Worm (Caenorhabditis elegans) whole organism, young adult: ENCODE measurements around the gene Y116A8C.37.

Experiments
- B0035.1 ChIP-seq: sonication (generic microtip); optimal IDR thresholded peaks from 2 replicates; lab custom pipeline; 2016; ENCODE audit warnings: missing genetic modification characterization, mild to moderate bottlenecking, missing compliant biosample characterization, missing genotype, missing genetic modification reagents
- B0336.3 ChIP-seq: fragments of 200-800 bp; sonication (Bioruptor generic); IDR thresholded peaks from 2 replicates; pipeline ENCODE4 v1.3.6; 2022; ENCODE audit warnings: missing genetic modification characterization, missing compliant biosample characterization
- D2030.7 ChIP-seq: fragments of 200-800 bp; sonication (Bioruptor generic); IDR thresholded peaks from 2 replicates; pipeline ENCODE4 v1.3.6; 2022; ENCODE audit warnings: missing genetic modification reagents, missing genetic modification characterization, missing compliant biosample characterization
- F10E7.11 ChIP-seq: sonication (generic microtip); optimal IDR thresholded peaks from 2 replicates; lab custom pipeline; 2017; ENCODE audit warnings: mild to moderate bottlenecking, missing genetic modification characterization, moderate library complexity, missing compliant biosample characterization
- F23B12.7 ChIP-seq: sonication (generic microtip); optimal IDR thresholded peaks from 2 replicates; lab custom pipeline; 2017; ENCODE audit warnings: missing genetic modification characterization, mild to moderate bottlenecking, missing compliant biosample characterization, antibody characterized with exemption, moderate library complexity; ENCODE audit not compliant: insufficient read depth
- F39B2.1 ChIP-seq: fragments of 200-800 bp; sonication (Bioruptor generic); IDR thresholded peaks from 2 replicates; pipeline ENCODE4 v1.3.6; 2022; ENCODE audit warnings: missing genetic modification reagents, missing genetic modification characterization, missing compliant biosample characterization
- F49E8.2 ChIP-seq: sonication (generic microtip); optimal IDR thresholded peaks from 3 replicates; lab custom pipeline; 2017; ENCODE audit warnings: missing genetic modification characterization, mild to moderate bottlenecking, missing compliant biosample characterization, antibody characterized with exemption, moderate library complexity; ENCODE audit not compliant: insufficient read depth
- F57A8.1 ChIP-seq: fragments of 200-800 bp; sonication (Bioruptor generic); optimal IDR thresholded peaks from 2 replicates; lab custom pipeline; 2018; ENCODE audit warnings: mild to moderate bottlenecking, missing genetic modification characterization, moderate library complexity, missing compliant biosample characterization
- F57C9.4 ChIP-seq: sonication (generic microtip); optimal IDR thresholded peaks from 2 replicates; lab custom pipeline; 2017; ENCODE audit warnings: mild to moderate bottlenecking, missing genetic modification characterization, missing compliant biosample characterization
- K11D2.4 ChIP-seq: fragments of 200-800 bp; sonication (Bioruptor generic); IDR thresholded peaks from 2 replicates; pipeline ENCODE4 v1.3.6; 2022; ENCODE audit warnings: missing genetic modification reagents, missing genetic modification characterization, missing compliant biosample characterization
- Y53F4B.3 ChIP-seq: fragments of 200-800 bp; sonication (Bioruptor generic); IDR thresholded peaks from 2 replicates; pipeline ENCODE4 v1.3.6; 2022; ENCODE audit warnings: missing genetic modification reagents, missing genetic modification characterization, missing compliant biosample characterization
- Y56A3A.18 ChIP-seq: fragments of 200-800 bp; sonication (Bioruptor generic); IDR thresholded peaks from 2 replicates; pipeline ENCODE4 v1.3.6; 2022; ENCODE audit warnings: missing genetic modification reagents, missing genetic modification characterization, missing compliant biosample characterization
- Y95B8A.8 ChIP-seq: fragments of 200-800 bp; sonication (Bioruptor generic); IDR thresholded peaks from 2 replicates; pipeline ENCODE4 v1.3.6; 2022; ENCODE audit warnings: missing genetic modification reagents, missing genetic modification characterization, missing compliant biosample characterization
- aptf-3 ChIP-seq: fragments of 200-800 bp; sonication (Bioruptor generic); IDR thresholded peaks from 2 replicates; pipeline ENCODE4 v1.3.6; 2022; ENCODE audit warnings: missing genetic modification characterization, missing compliant biosample characterization
- atf-7 ChIP-seq: sonication (generic microtip); optimal IDR thresholded peaks from 2 replicates; lab custom pipeline; 2017; ENCODE audit warnings: mild to moderate bottlenecking, missing genetic modification characterization, missing compliant biosample characterization
- attf-6 ChIP-seq: fragments of 200-800 bp; sonication (Bioruptor generic); IDR thresholded peaks from 2 replicates; pipeline ENCODE4 v1.3.6; 2022; ENCODE audit warnings: missing genetic modification reagents, missing genetic modification characterization, missing compliant biosample characterization
- bed-2 ChIP-seq: fragments of 200-800 bp; sonication (Bioruptor generic); IDR thresholded peaks from 2 replicates; pipeline ENCODE4 v1.3.6; 2022; ENCODE audit warnings: missing genetic modification reagents, missing genetic modification characterization, missing compliant biosample characterization
- cebp-1 ChIP-seq, 2 experiments: fragments of 200-800 bp in 1 of 2; sonication (Bioruptor generic) in 1 of 2; sonication (generic microtip) in 1 of 2; IDR thresholded peaks in 1 of 2; optimal IDR thresholded peaks in 1 of 2; 2 replicates each; pipeline versions ENCODE4 v1.3.6 to Lab custom; 2017 to 2022; ENCODE audit warnings: missing compliant biosample characterization in 2 of 2, missing genetic modification characterization in 2 of 2, mild to moderate bottlenecking in 1 of 2, missing genetic modification reagents in 1 of 2, moderate library complexity in 1 of 2
- cebp-2 ChIP-seq: fragments of 200-800 bp; sonication (Bioruptor generic); IDR thresholded peaks from 2 replicates; pipeline ENCODE4 v1.3.6; 2022; ENCODE audit warnings: missing genetic modification characterization, missing compliant biosample characterization
- ceh-40 ChIP-seq: fragments of 200-800 bp; sonication (Bioruptor generic); IDR thresholded peaks from 2 replicates; pipeline ENCODE4 v1.3.6; 2022; ENCODE audit warnings: missing genetic modification characterization, missing compliant biosample characterization
- chd-7 ChIP-seq: sonication (generic microtip); optimal IDR thresholded peaks from 2 replicates; lab custom pipeline; 2016; ENCODE audit warnings: mild to moderate bottlenecking, missing genetic modification characterization, moderate library complexity, missing compliant biosample characterization
- dox-1 ChIP-seq: fragments of 200-800 bp; sonication (Bioruptor generic); IDR thresholded peaks from 2 replicates; pipeline ENCODE4 v1.3.6; 2022; ENCODE audit warnings: missing genetic modification reagents, missing genetic modification characterization, missing compliant biosample characterization
- dpff-1 ChIP-seq: sonication (generic microtip); optimal IDR thresholded peaks from 2 replicates; lab custom pipeline; 2017; ENCODE audit warnings: mild to moderate bottlenecking, missing genetic modification characterization, missing compliant biosample characterization
- ekl-4 ChIP-seq: fragments of 200-800 bp; sonication (Bioruptor generic); IDR thresholded peaks from 2 replicates; pipeline ENCODE4 v1.3.6; 2022; ENCODE audit warnings: missing genetic modification reagents, missing genetic modification characterization, missing compliant biosample characterization
- gei-17 ChIP-seq: fragments of 200-800 bp; sonication (Bioruptor generic); optimal IDR thresholded peaks from 2 replicates; lab custom pipeline; 2018; ENCODE audit warnings: mild to moderate bottlenecking, missing genetic modification characterization, missing compliant biosample characterization
- hlh-12 ChIP-seq: sonication (generic microtip); optimal IDR thresholded peaks from 2 replicates; lab custom pipeline; 2016; ENCODE audit warnings: missing genetic modification characterization, missing compliant biosample characterization
- hmg-1.2 ChIP-seq: fragments of 200-800 bp; sonication (Bioruptor generic); IDR thresholded peaks from 2 replicates; pipeline ENCODE4 v1.3.6; 2022; ENCODE audit warnings: missing genetic modification reagents, missing genetic modification characterization, missing compliant biosample characterization
- hmg-20 ChIP-seq: fragments of 200-800 bp; sonication (Bioruptor generic); IDR thresholded peaks from 2 replicates; pipeline ENCODE4 v1.3.6; 2022; ENCODE audit warnings: missing genetic modification reagents, missing genetic modification characterization, missing compliant biosample characterization
- lin-35 ChIP-seq, 3 experiments: fragments of 150-350 bp in 2 of 3; sonication (generic microtip) in 1 of 3; optimal IDR thresholded peaks; 2 replicates each; lab custom pipeline; 2014 to 2018; ENCODE audit warnings: missing biosample characterization in 3 of 3, missing genetic modification characterization in 3 of 3, missing genetic modification reagents in 3 of 3
- lsy-27 ChIP-seq: sonication (generic microtip); optimal IDR thresholded peaks from 2 replicates; lab custom pipeline; 2017; ENCODE audit warnings: missing genetic modification characterization, mild to moderate bottlenecking, missing compliant biosample characterization, antibody characterized with exemption, missing genotype, borderline replicate concordance; ENCODE audit not compliant: insufficient read depth
- madf-3 ChIP-seq: fragments of 200-800 bp; sonication (Bioruptor generic); IDR thresholded peaks from 2 replicates; pipeline ENCODE4 v1.3.6; 2022; ENCODE audit warnings: missing genetic modification reagents, missing genetic modification characterization, missing compliant biosample characterization
- mel-28 ChIP-seq: sonication (generic microtip); optimal IDR thresholded peaks from 2 replicates; lab custom pipeline; 2016; ENCODE audit warnings: borderline replicate concordance, mild to moderate bottlenecking, missing genetic modification characterization, missing compliant biosample characterization
- mes-4 ChIP-seq: sonication (generic microtip); optimal IDR thresholded peaks from 2 replicates; lab custom pipeline; 2016; ENCODE audit warnings: missing genotype, missing genetic modification characterization, missing compliant biosample characterization
- mxl-1 ChIP-seq: sonication (generic microtip); optimal IDR thresholded peaks from 2 replicates; lab custom pipeline; 2016; ENCODE audit warnings: missing genetic modification characterization, missing compliant biosample characterization
- nfya-1 ChIP-seq: sonication (generic microtip); optimal IDR thresholded peaks from 2 replicates; lab custom pipeline; 2017; ENCODE audit warnings: antibody characterized with exemption, missing compliant biosample characterization, missing genetic modification characterization, borderline replicate concordance; ENCODE audit not compliant: insufficient read depth
- nfya-2 ChIP-seq: fragments of 200-800 bp; sonication (Bioruptor generic); IDR thresholded peaks from 2 replicates; pipeline ENCODE4 v1.3.6; 2022; ENCODE audit warnings: missing genetic modification reagents, missing genetic modification characterization, missing compliant biosample characterization
- nhr-179 ChIP-seq: sonication (generic microtip); optimal IDR thresholded peaks from 2 replicates; lab custom pipeline; 2016; ENCODE audit warnings: mild to moderate bottlenecking, missing genetic modification characterization, missing compliant biosample characterization
- nhr-90 ChIP-seq: sonication (generic microtip); optimal IDR thresholded peaks from 2 replicates; lab custom pipeline; 2016; ENCODE audit warnings: missing genotype, mild to moderate bottlenecking, missing genetic modification characterization, missing compliant biosample characterization
- repo-1 ChIP-seq: sonication (generic microtip); optimal IDR thresholded peaks from 2 replicates; lab custom pipeline; 2017; ENCODE audit warnings: mild to moderate bottlenecking, missing genetic modification characterization, missing compliant biosample characterization
- rpc-1 ChIP-seq, 2 experiments: fragments of 150-350 bp in 1 of 2; sonication (generic microtip) in 1 of 2; optimal IDR thresholded peaks; 2 replicates each; lab custom pipeline; 2014 to 2018; ENCODE audit warnings: missing biosample characterization in 1 of 2, missing genetic modification characterization in 1 of 2, missing genetic modification reagents in 1 of 2, missing genotype in 1 of 2
- sea-2 ChIP-seq: fragments of 200-800 bp; sonication (Bioruptor generic); IDR thresholded peaks from 2 replicates; pipeline ENCODE4 v1.3.6; 2022; ENCODE audit warnings: missing genetic modification characterization, missing compliant biosample characterization
- snpc-1.3 ChIP-seq: sonication (generic microtip); optimal IDR thresholded peaks from 2 replicates; lab custom pipeline; 2017; ENCODE audit warnings: missing genetic modification characterization, mild to moderate bottlenecking, missing compliant biosample characterization, antibody characterized with exemption, moderate library complexity, missing genotype, missing genetic modification reagents; ENCODE audit not compliant: insufficient read depth
- snpc-4 ChIP-seq, 5 experiments: fragments of 150-350 bp in 1 of 5; sonication (generic microtip) in 4 of 5; optimal IDR thresholded peaks; 2 replicates each; lab custom pipeline; 2014 to 2018; ENCODE audit warnings: missing genetic modification characterization in 5 of 5, missing biosample characterization in 3 of 5, antibody characterized with exemption in 2 of 5, mild to moderate bottlenecking in 2 of 5, missing compliant biosample characterization in 2 of 5, missing genotype in 2 of 5, moderate library complexity in 2 of 5, missing genetic modification reagents in 1 of 5
- zfh-2 ChIP-seq: fragments of 200-800 bp; sonication (Bioruptor generic); conservative IDR thresholded peaks from 2 replicates; pipeline ENCODE4 v1.3.6; 2022; ENCODE audit warnings: missing genetic modification reagents, missing genetic modification characterization, missing compliant biosample characterization
- ztf-18 ChIP-seq: sonication (generic microtip); optimal IDR thresholded peaks from 2 replicates; lab custom pipeline; 2016; ENCODE audit warnings: missing genotype, mild to moderate bottlenecking, missing genetic modification characterization, missing compliant biosample characterization
- ztf-3 ChIP-seq: fragments of 200-800 bp; sonication (Bioruptor generic); optimal IDR thresholded peaks from 2 replicates; lab custom pipeline; 2018; ENCODE audit warnings: mild to moderate bottlenecking, missing genetic modification characterization, missing compliant biosample characterization
- ztf-6 ChIP-seq: fragments of 200-800 bp; sonication (Bioruptor generic); IDR thresholded peaks from 2 replicates; pipeline ENCODE4 v1.3.6; 2022; ENCODE audit warnings: missing genetic modification reagents, missing genetic modification characterization, missing compliant biosample characterization

Gene Y116A8C.37

ce11 chrIV:17150418-17150817 lies 19.5 kb upstream of the Y116A8C.37 start (continued):
- no peak for TF ChIP-seq B0035.1 (tag; lab: Kevin White, UChicago)
- no peak for TF ChIP-seq nfya-2 (GFP tag; lab: Robert Waterston, UW)
- TF ChIP-seq zfh-2 (GFP tag; lab: Robert Waterston, UW), result no peak
- TF ChIP-seq K11D2.4 (GFP tag; lab: Robert Waterston, UW), result no peak
- TF ChIP-seq lin-35 (GFP tag; optimal IDR thresholded peaks at IDR 0.05; lab: Kevin White, UChicago), result no peak
- no peak for TF ChIP-seq atf-7 (tag; lab: Kevin White, UChicago)
- no peak for TF ChIP-seq cebp-1 (GFP tag; IDR thresholded peaks at IDR 0.05; lab: Robert Waterston, UW)
- no peak for TF ChIP-seq cebp-1 (tag; optimal IDR thresholded peaks at IDR 0.05; lab: Kevin White, UChicago)
- TF ChIP-seq bed-2 (GFP tag; lab: Robert Waterston, UW), result no peak
- no peak for TF ChIP-seq cebp-2
- TF ChIP-seq madf-3 (GFP tag; lab: Robert Waterston, UW), result no peak
- TF ChIP-seq ztf-6 (GFP tag; lab: Robert Waterston, UW), result no peak
- no peak for TF ChIP-seq hmg-20 (GFP tag; lab: Robert Waterston, UW)
- TF ChIP-seq snpc-1.3, result no peak
- TF ChIP-seq hlh-12 (tag; lab: Kevin White, UChicago), result no peak
- no peak for TF ChIP-seq chd-7
- TF ChIP-seq aptf-3 (GFP tag; lab: Robert Waterston, UW), result no peak
- no peak for TF ChIP-seq lsy-27
- TF ChIP-seq F57C9.4 (tag; lab: Kevin White, UChicago), result no peak
- no peak for TF ChIP-seq nhr-179
- no peak for TF ChIP-seq mes-4 (tag; lab: Kevin White, UChicago)
- no peak for TF ChIP-seq F10E7.11
- TF ChIP-seq snpc-4 (GFP tag; optimal IDR thresholded peaks at IDR 0.05; lab: Kevin White, UChicago), result peak; percentile 59
- TF ChIP-seq snpc-4 (tag; optimal IDR thresholded peaks at IDR 0.05; lab: Kevin White, UChicago), result peak in 3 of 4 experiments; percentile 92
- TF ChIP-seq F39B2.1 (GFP tag; lab: Robert Waterston, UW), result no peak
- no peak for TF ChIP-seq sea-2 (GFP tag; lab: Robert Waterston, UW)
- no peak for TF ChIP-seq ztf-18 (tag; lab: Kevin White, UChicago)
- no peak for TF ChIP-seq mel-28 (tag; lab: Kevin White, UChicago)
- no peak for TF ChIP-seq F23B12.7 (tag; lab: Kevin White, UChicago)
- no peak for TF ChIP-seq ceh-40 (GFP tag; lab: Robert Waterston, UW)
- no peak for TF ChIP-seq repo-1 (tag; lab: Kevin White, UChicago)
- TF ChIP-seq gei-17, result no peak
- no peak for TF ChIP-seq ekl-4 (GFP tag; lab: Robert Waterston, UW)
- TF ChIP-seq Y95B8A.8, result no peak
- TF ChIP-seq dpff-1, result no peak
- peak; percentile 71 for TF ChIP-seq D2030.7 (GFP tag; lab: Robert Waterston, UW)
- no peak for TF ChIP-seq F57A8.1 (GFP tag; lab: Kevin White, UChicago)
- TF ChIP-seq ztf-3, result no peak
- TF ChIP-seq dox-1 (GFP tag; lab: Robert Waterston, UW), result peak; percentile 69
- no peak for TF ChIP-seq hmg-1.2 (GFP tag; lab: Robert Waterston, UW)
- TF ChIP-seq B0336.3 (GFP tag; lab: Robert Waterston, UW), result no peak
- no peak for TF ChIP-seq nfya-1 (tag; lab: Kevin White, UChicago)
- no peak for TF ChIP-seq Y53F4B.3
- no peak for TF ChIP-seq rpc-1 (optimal IDR thresholded peaks at IDR 0.05; lab: Kevin White, UChicago)
- peak; percentile 62 for TF ChIP-seq rpc-1 (tag; optimal IDR thresholded peaks at IDR 0.05; lab: Kevin White, UChicago)
- TF ChIP-seq mxl-1, result no peak
- TF ChIP-seq Y56A3A.18 (GFP tag; lab: Robert Waterston, UW), result no peak
- TF ChIP-seq attf-6 (GFP tag; lab: Robert Waterston, UW), result peak; percentile 91
- TF ChIP-seq F49E8.2, result no peak
- TF ChIP-seq nhr-90 (tag; lab: Kevin White, UChicago), result no peak
